Fruit fly (Drosophila melanogaster) whole organism, wandering third instar larva: Measurements from ENCODE around the gene CG12115.

Experiments
- Abd-B ChIP-seq: fragments of >200 bp; optimal IDR thresholded peaks from 2 replicates; lab custom pipeline; 2017; ENCODE audit warnings: missing biosample characterization, missing genetic modification characterization
- CG32264 ChIP-seq: fragments of 200-800 bp; sonication (Bioruptor generic); optimal IDR thresholded peaks from 2 replicates; lab custom pipeline; 2016; ENCODE audit warnings: missing biosample characterization, missing genetic modification characterization
- CG9705 ChIP-seq: fragments of 200-800 bp; sonication (Bioruptor generic); optimal IDR thresholded peaks from 2 replicates; lab custom pipeline; 2018; ENCODE audit warnings: missing biosample characterization, mild to moderate bottlenecking, missing genetic modification characterization
- CrebA ChIP-seq: fragments of 200-800 bp; sonication (Bioruptor generic); optimal IDR thresholded peaks from 2 replicates; lab custom pipeline; 2016; ENCODE audit warnings: missing biosample characterization, mild to moderate bottlenecking, missing genetic modification characterization, borderline replicate concordance
- Dfd ChIP-seq: fragments of >200 bp; optimal IDR thresholded peaks from 2 replicates; lab custom pipeline; 2017; ENCODE audit warnings: missing biosample characterization, missing genetic modification characterization
- Dif ChIP-seq: fragments of 200-275, 200-300 bp; sonication (Bioruptor generic); optimal IDR thresholded peaks from 2 replicates; lab custom pipeline; 2018; ENCODE audit warnings: missing biosample characterization, missing genetic modification characterization; ENCODE audit not compliant: partially characterized antibody
- GATAd ChIP-seq: sonication (Bioruptor generic); optimal IDR thresholded peaks from 2 replicates; lab custom pipeline; 2016; ENCODE audit warnings: missing biosample characterization, missing genetic modification characterization
- HLH106 ChIP-seq: fragments of 200-800 bp; optimal IDR thresholded peaks from 3 replicates; lab custom pipeline; 2019; ENCODE audit warnings: missing biosample characterization, mild to moderate bottlenecking, missing genetic modification characterization, moderate library complexity
- Hnf4 ChIP-seq: fragments of 200-800 bp; sonication (Bioruptor generic); optimal IDR thresholded peaks from 2 replicates; lab custom pipeline; 2016; ENCODE audit warnings: missing biosample characterization, mild to moderate bottlenecking, missing genetic modification characterization
- Hr78 ChIP-seq: fragments of >200 bp; optimal IDR thresholded peaks from 2 replicates; lab custom pipeline; 2017; ENCODE audit warnings: missing biosample characterization, missing genetic modification characterization
- Hr83 ChIP-seq: fragments of 200-300 bp; sonication (Bioruptor generic); optimal IDR thresholded peaks from 2 replicates; lab custom pipeline; 2016; ENCODE audit warnings: missing biosample characterization, mild to moderate bottlenecking, missing genetic modification characterization, moderate library complexity; ENCODE audit not compliant: poor library complexity, severe bottlenecking
- Jra ChIP-seq: sonication (Bioruptor generic); optimal IDR thresholded peaks from 2 replicates; lab custom pipeline; 2016; ENCODE audit warnings: missing biosample characterization, missing genetic modification characterization
- Mio ChIP-seq: sonication (Bioruptor generic); optimal IDR thresholded peaks from 2 replicates; lab custom pipeline; 2016; ENCODE audit warnings: missing biosample characterization, missing genetic modification characterization
- Myc ChIP-seq: fragments of >200 bp; optimal IDR thresholded peaks from 2 replicates; lab custom pipeline; 2017
- N ChIP-seq: fragments of >200 bp; optimal IDR thresholded peaks from 2 replicates; lab custom pipeline; 2018; ENCODE audit warnings: missing biosample characterization, missing external identifiers, missing genetic modification characterization
- OdsH ChIP-seq: fragments of 200-800 bp; sonication (Bioruptor generic); optimal IDR thresholded peaks from 2 replicates; lab custom pipeline; 2016; ENCODE audit warnings: missing biosample characterization, mild to moderate bottlenecking, missing genetic modification characterization
- Rel ChIP-seq, 2 experiments: fragments of 200-800 bp; sonication (Bioruptor generic) in 1 of 2; optimal IDR thresholded peaks; 2 replicates in 1 of 2; 3 replicates in 1 of 2; lab custom pipeline; 2016 to 2019; ENCODE audit warnings: mild to moderate bottlenecking in 2 of 2, missing biosample characterization in 2 of 2, missing genetic modification characterization in 2 of 2, moderate library complexity in 1 of 2
- Sp1 ChIP-seq: fragments of 200-800 bp; sonication (Bioruptor generic); optimal IDR thresholded peaks from 3 replicates; lab custom pipeline; 2019; ENCODE audit warnings: missing biosample characterization, mild to moderate bottlenecking, missing genetic modification characterization, moderate library complexity
- Vsx2 ChIP-seq: fragments of 200-300, 225-300 bp; sonication (Bioruptor generic); optimal IDR thresholded peaks from 2 replicates; lab custom pipeline; 2018; ENCODE audit warnings: missing biosample characterization, missing genetic modification characterization; ENCODE audit not compliant: partially characterized antibody
- br ChIP-seq: fragments of 200-800 bp; sonication (Bioruptor generic); optimal IDR thresholded peaks from 2 replicates; lab custom pipeline; 2016; ENCODE audit warnings: missing biosample characterization, missing genetic modification characterization
- brk ChIP-seq: fragments of 200-800 bp; sonication (Bioruptor generic); optimal IDR thresholded peaks from 2 replicates; lab custom pipeline; 2016; ENCODE audit warnings: missing biosample characterization, mild to moderate bottlenecking, missing genetic modification characterization
- dl ChIP-seq, 2 experiments: fragments of 175-275, 200-275 bp in 1 of 2; fragments of 200-275 bp in 1 of 2; sonication (Bioruptor generic); optimal IDR thresholded peaks; lab custom pipeline; 2018; ENCODE audit warnings: mild to moderate bottlenecking in 2 of 2, missing biosample characterization in 2 of 2, missing genetic modification characterization in 2 of 2, moderate library complexity in 2 of 2; ENCODE audit not compliant: partially characterized antibody in 2 of 2, insufficient read depth in 1 of 2
- dmrt93B ChIP-seq: fragments of 200-800 bp; sonication (Bioruptor generic); optimal IDR thresholded peaks from 2 replicates; lab custom pipeline; 2018; ENCODE audit warnings: missing biosample characterization, mild to moderate bottlenecking, missing genetic modification characterization
- dsf ChIP-seq: sonication (Bioruptor generic); optimal IDR thresholded peaks from 2 replicates; lab custom pipeline; 2016; ENCODE audit warnings: missing biosample characterization, missing genetic modification characterization, borderline replicate concordance
- ey ChIP-seq: fragments of 200-800 bp; sonication (Bioruptor generic); optimal IDR thresholded peaks from 2 replicates; lab custom pipeline; 2016; ENCODE audit warnings: missing biosample characterization, missing genetic modification characterization
- foxo ChIP-seq, 2 experiments: fragments of 200-800 bp; sonication (Bioruptor generic); optimal IDR thresholded peaks; 2 replicates in 1 of 2; 3 replicates in 1 of 2; lab custom pipeline; 2016 to 2017; ENCODE audit warnings: missing biosample characterization in 2 of 2, missing genetic modification characterization in 2 of 2
- fru ChIP-seq: fragments of 200-800 bp; sonication (Bioruptor generic); optimal IDR thresholded peaks from 3 replicates; lab custom pipeline; 2016; ENCODE audit warnings: missing biosample characterization, mild to moderate bottlenecking, missing genetic modification characterization
- h ChIP-seq: fragments of 200-800 bp; sonication (Bioruptor generic); optimal IDR thresholded peaks from 3 replicates; lab custom pipeline; 2016; ENCODE audit warnings: missing biosample characterization, mild to moderate bottlenecking, missing genetic modification characterization
- jim ChIP-seq: fragments of 175-275, 200-325 bp; sonication (Bioruptor generic); optimal IDR thresholded peaks from 2 replicates; lab custom pipeline; 2016; ENCODE audit warnings: missing biosample characterization, mild to moderate bottlenecking, missing genetic modification characterization
- lola ChIP-seq: fragments of >200 bp; optimal IDR thresholded peaks from 2 replicates; lab custom pipeline; 2017; ENCODE audit warnings: missing biosample characterization, missing genetic modification characterization
- pan ChIP-seq: fragments of >200 bp; optimal IDR thresholded peaks from 2 replicates; lab custom pipeline; 2017
- psq ChIP-seq: fragments of 200-800 bp; sonication (Bioruptor generic); optimal IDR thresholded peaks from 3 replicates; lab custom pipeline; 2017; ENCODE audit warnings: missing biosample characterization, mild to moderate bottlenecking, missing genetic modification characterization, moderate library complexity
- rgr ChIP-seq: fragments of 200-800 bp; sonication (Bioruptor generic); optimal IDR thresholded peaks from 3 replicates; lab custom pipeline; 2016; ENCODE audit warnings: missing biosample characterization, mild to moderate bottlenecking, missing genetic modification characterization
- sage ChIP-seq: fragments of 200-800 bp; sonication (Bioruptor generic); optimal IDR thresholded peaks from 2 replicates; lab custom pipeline; 2016; ENCODE audit warnings: missing biosample characterization, mild to moderate bottlenecking, missing genetic modification characterization
- sv ChIP-seq: fragments of 200-800 bp; sonication (Bioruptor generic); optimal IDR thresholded peaks from 3 replicates; lab custom pipeline; 2016; ENCODE audit warnings: missing biosample characterization, missing genetic modification characterization
- tai ChIP-seq: sonication (Bioruptor generic); optimal IDR thresholded peaks from 2 replicates; lab custom pipeline; 2016; ENCODE audit warnings: missing biosample characterization, missing genetic modification characterization
- usp ChIP-seq: fragments of >200 bp; optimal IDR thresholded peaks from 2 replicates; lab custom pipeline; 2017; ENCODE audit warnings: missing biosample characterization, missing genetic modification characterization
- woc ChIP-seq: sonication (Bioruptor generic); optimal IDR thresholded peaks from 2 replicates; lab custom pipeline; 2016; ENCODE audit warnings: missing biosample characterization, mild to moderate bottlenecking, missing genetic modification characterization

CG12115 gene

DNA sequence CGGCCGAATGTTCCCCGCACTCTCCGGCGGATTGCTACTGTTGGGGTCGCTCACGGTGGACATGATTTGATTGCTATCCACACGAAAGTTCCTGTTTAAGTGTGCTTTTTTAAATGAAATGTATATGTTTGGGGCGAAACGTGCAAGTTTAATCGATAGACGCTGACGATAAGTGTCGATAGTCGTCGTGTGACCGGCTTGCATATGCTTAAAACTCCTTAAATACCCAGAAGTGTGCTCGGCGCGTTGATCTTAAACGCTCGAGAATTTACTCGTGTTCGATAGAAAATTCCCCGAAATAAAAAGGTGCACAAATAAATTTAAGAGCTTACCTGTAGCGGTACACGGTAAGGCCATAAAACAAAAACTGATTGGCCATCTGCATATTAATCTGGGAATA lies 28.5 kb downstream of the CG12115 start, which contains the start of the genes Zpr1 and CG44532:
Gene Zpr1 (minus strand): TSS at position 179 of the 400 bp plus-strand sequence.
Gene CG44532 (plus strand): TSS at position 181 of the 400 bp plus-strand sequence.
- TF ChIP-seq br (GFP tag; lab: Kevin White, UChicago) (no peak), brk (GFP tag; lab: Kevin White, UChicago) (no peak), HLH106 (tag; lab: Kevin White, UChicago) (no peak), N (GFP tag; lab: Kevin White, UChicago) (no peak), Myc (lab: Kevin White, UChicago) (peak; percentile 13), Rel (GFP tag; optimal IDR thresholded peaks at IDR 0.05; lab: Kevin White, UChicago) (no peak), Rel (tag; optimal IDR thresholded peaks at IDR 0.05; lab: Kevin White, UChicago) (peak; percentile 97), ey (GFP tag; lab: Kevin White, UChicago) (no peak), Mio (GFP tag; lab: Kevin White, UChicago) (no peak)

DNA sequence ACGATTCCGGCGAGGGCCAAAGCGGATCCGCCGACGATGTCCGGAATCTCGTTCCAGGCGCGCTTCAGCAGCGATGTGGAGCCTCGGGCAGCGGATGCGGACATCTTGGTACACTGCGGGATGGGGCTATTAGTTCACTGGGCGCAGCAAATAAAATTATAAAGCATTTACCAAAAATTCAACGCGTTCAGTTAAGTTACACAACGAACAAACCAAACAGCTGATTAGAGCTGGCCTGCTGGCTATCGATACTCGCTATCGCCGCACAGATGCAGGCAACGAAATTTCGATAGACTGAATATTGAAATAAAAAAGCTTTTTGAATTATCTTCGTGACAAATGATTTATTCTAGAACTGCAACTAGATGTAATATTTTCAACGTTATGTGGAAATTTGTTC lies 30.7 kb downstream of the CG12115 start, which contains the start of gene NdufA3:
Gene NdufA3 (minus strand): TSS at position 317 of the 400 bp plus-strand sequence.
- no peak for TF ChIP-seq Rel (GFP tag; optimal IDR thresholded peaks at IDR 0.05; lab: Kevin White, UChicago)
- peak; percentile 11 for TF ChIP-seq Rel (tag; optimal IDR thresholded peaks at IDR 0.05; lab: Kevin White, UChicago)
- TF ChIP-seq rgr: no peak
- TF ChIP-seq h (GFP tag; lab: Kevin White, UChicago): no peak
- peak; percentile 36 for TF ChIP-seq Hr83 (GFP tag; lab: Kevin White, UChicago)
- TF ChIP-seq Sp1: no peak
- TF ChIP-seq dsf (GFP tag; lab: Kevin White, UChicago): no peak
- no peak for TF ChIP-seq Abd-B

DNA sequence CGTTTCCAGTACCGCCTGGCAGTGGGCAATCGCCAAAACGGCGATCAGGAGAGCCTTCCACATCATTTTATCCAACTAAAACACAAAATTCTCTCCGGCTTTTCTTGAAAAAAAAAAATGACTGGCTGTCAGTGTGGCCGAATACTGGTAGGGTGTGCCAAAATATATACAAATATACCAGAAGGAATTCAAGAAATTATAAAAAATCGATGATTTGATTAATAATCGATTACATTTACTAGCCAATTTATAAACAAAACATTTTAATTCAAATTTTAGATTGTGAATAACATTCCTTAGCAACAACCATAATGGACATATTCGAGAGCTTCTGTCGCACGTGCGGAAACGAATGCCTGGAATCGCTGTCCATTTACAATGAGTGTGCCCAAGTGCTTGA lies 32.0 kb downstream of the CG12115 start, which contains the start of the genes Ost48 and Dlip1:
Gene Ost48 (minus strand): TSS at position 150 of the 400 bp plus-strand sequence.
Gene Dlip1 (plus strand): TSS at position 257 of the 400 bp plus-strand sequence.
- no peak for TF ChIP-seq h (GFP tag; lab: Kevin White, UChicago)
- no peak for TF ChIP-seq woc (GFP tag; lab: Kevin White, UChicago)
- TF ChIP-seq CG9705 (GFP tag; lab: Kevin White, UChicago): no peak
- no peak for TF ChIP-seq tai
- TF ChIP-seq Rel (GFP tag; optimal IDR thresholded peaks at IDR 0.05; lab: Kevin White, UChicago): no peak
- TF ChIP-seq Rel (tag; optimal IDR thresholded peaks at IDR 0.05; lab: Kevin White, UChicago): peak; percentile 3
- TF ChIP-seq usp (GFP tag; lab: Kevin White, UChicago): no peak
- TF ChIP-seq, all 38 proteins: peak for 1

DNA sequence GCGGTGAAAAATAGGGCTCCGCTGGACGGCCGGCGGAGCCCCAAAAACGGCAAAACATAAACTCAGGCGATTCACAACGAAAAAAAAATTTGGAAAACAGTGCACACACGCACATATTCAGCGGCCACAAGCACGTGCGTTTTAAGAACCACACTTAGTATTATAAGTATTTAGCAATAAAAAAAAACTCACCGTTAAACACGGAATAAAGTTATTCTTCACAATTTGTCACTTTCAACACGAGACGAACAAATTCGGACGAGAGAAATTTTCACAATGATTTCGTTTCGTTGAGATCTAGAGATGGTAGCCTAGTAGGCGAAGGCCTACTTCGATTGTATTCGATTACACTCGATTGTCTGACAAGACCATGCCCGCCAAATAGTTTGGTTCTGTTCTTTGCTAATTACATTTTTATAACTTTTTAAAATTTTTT lies 34.0 kb downstream of the CG12115 start, which contains the start of gene His3.3B:
Gene His3.3B (minus strand): TSS at position 282 of the 436 bp plus-strand sequence.
- no peak for TF ChIP-seq Myc (lab: Kevin White, UChicago)
- TF ChIP-seq fru (GFP tag; lab: Kevin White, UChicago): no peak
- no peak for TF ChIP-seq Dfd (GFP tag; lab: Kevin White, UChicago)
- no peak for TF ChIP-seq N (GFP tag; lab: Kevin White, UChicago)
- TF ChIP-seq CG32264 (GFP tag; lab: Kevin White, UChicago): no peak
- TF ChIP-seq Rel (GFP tag; optimal IDR thresholded peaks at IDR 0.05; lab: Kevin White, UChicago): no peak
- no peak for TF ChIP-seq Rel (tag; optimal IDR thresholded peaks at IDR 0.05; lab: Kevin White, UChicago)
- TF ChIP-seq jim: no peak
- TF ChIP-seq dl (GFP tag; optimal IDR thresholded peaks at IDR 0.05; lab: Kevin White, UChicago; ENCODE audit: insufficient read depth in 1 of 2, partially characterized antibody in 2 of 2): no peak
- TF ChIP-seq foxo (GFP tag; optimal IDR thresholded peaks at IDR 0.05; lab: Kevin White, UChicago): no peak
- no peak for TF ChIP-seq Hr83 (GFP tag; lab: Kevin White, UChicago)
- no peak for TF ChIP-seq OdsH (GFP tag; lab: Kevin White, UChicago)
- peak; percentile 33 for TF ChIP-seq Dif (GFP tag; lab: Kevin White, UChicago)
- no peak for TF ChIP-seq ey (GFP tag; lab: Kevin White, UChicago)
- peak; percentile 12 for TF ChIP-seq br (GFP tag; lab: Kevin White, UChicago)
- TF ChIP-seq Hnf4 (GFP tag; lab: Kevin White, UChicago): no peak
- TF ChIP-seq sv (GFP tag; lab: Kevin White, UChicago): no peak
- no peak for TF ChIP-seq dsf (GFP tag; lab: Kevin White, UChicago)
- TF ChIP-seq dmrt93B: no peak
- TF ChIP-seq usp (GFP tag; lab: Kevin White, UChicago): no peak
- TF ChIP-seq sage (GFP tag; lab: Kevin White, UChicago): no peak
- no peak for TF ChIP-seq tai
- no peak for TF ChIP-seq Vsx2 (GFP tag; lab: Kevin White, UChicago)
- no peak for TF ChIP-seq pan (lab: Kevin White, UChicago)
- peak; percentile 17 for TF ChIP-seq brk (GFP tag; lab: Kevin White, UChicago)
- no peak for TF ChIP-seq Jra (GFP tag; lab: Kevin White, UChicago)
- no peak for TF ChIP-seq GATAd (GFP tag; lab: Kevin White, UChicago)
- TF ChIP-seq psq: no peak
- TF ChIP-seq h (GFP tag; lab: Kevin White, UChicago): peak; percentile 24
- TF ChIP-seq Sp1: peak; percentile 14
- TF ChIP-seq woc (GFP tag; lab: Kevin White, UChicago): no peak
- peak; percentile 6 for TF ChIP-seq rgr
- TF ChIP-seq Hr78 (GFP tag; lab: Kevin White, UChicago): no peak
- TF ChIP-seq HLH106 (tag; lab: Kevin White, UChicago): no peak
- no peak for TF ChIP-seq lola (GFP tag; lab: Kevin White, UChicago)
- TF ChIP-seq CG9705 (GFP tag; lab: Kevin White, UChicago): no peak
- no peak for TF ChIP-seq Mio (GFP tag; lab: Kevin White, UChicago)
- TF ChIP-seq CrebA (GFP tag; lab: Kevin White, UChicago): no peak
- TF ChIP-seq Abd-B: no peak
